Worm (Caenorhabditis elegans) whole organism, mixed stage, embryonic: ENCODE results near the gene F47G9.6.

Experiments
- M03D4.4 ChIP-seq: sonication (generic microtip); optimal IDR thresholded peaks from 2 replicates; lab custom pipeline; 2017; ENCODE audit warnings: mild to moderate bottlenecking, missing genetic modification characterization, missing compliant biosample characterization
- bed-3 ChIP-seq: fragments of 200-800 bp; sonication (Bioruptor generic); optimal IDR thresholded peaks from 3 replicates; lab custom pipeline; 2018; ENCODE audit warnings: mild to moderate bottlenecking, missing genetic modification characterization, moderate library complexity, missing compliant biosample characterization
- blmp-1 ChIP-seq: fragments of 150-350 bp; optimal IDR thresholded peaks from 2 replicates; lab custom pipeline; 2014; ENCODE audit warnings: missing biosample characterization, missing genetic modification characterization
- ceh-39 ChIP-seq: fragments of 150-350 bp; optimal IDR thresholded peaks from 2 replicates; lab custom pipeline; 2014; ENCODE audit warnings: missing biosample characterization, missing genetic modification characterization
- ceh-43 ChIP-seq: fragments of 200-800 bp; sonication (Bioruptor generic); optimal IDR thresholded peaks from 2 replicates; lab custom pipeline; 2018; ENCODE audit warnings: mild to moderate bottlenecking, missing genetic modification characterization, moderate library complexity, missing compliant biosample characterization
- ceh-83 ChIP-seq: fragments of 200-800 bp; sonication (Bioruptor generic); optimal IDR thresholded peaks from 2 replicates; lab custom pipeline; 2018; ENCODE audit warnings: mild to moderate bottlenecking, missing genetic modification characterization, missing compliant biosample characterization
- ces-1 ChIP-seq: fragments of 150-350 bp; optimal IDR thresholded peaks from 2 replicates; lab custom pipeline; 2014; ENCODE audit warnings: missing biosample characterization, missing genetic modification reagents, missing genetic modification characterization
- cnd-1 ChIP-seq: fragments of 200-800 bp; sonication (Bioruptor generic); optimal IDR thresholded peaks from 2 replicates; lab custom pipeline; 2018; ENCODE audit warnings: mild to moderate bottlenecking, missing genetic modification characterization, missing compliant biosample characterization
- drap-1 ChIP-seq: fragments of 200-800 bp; sonication (Bioruptor generic); optimal IDR thresholded peaks from 3 replicates; lab custom pipeline; 2018; ENCODE audit warnings: mild to moderate bottlenecking, missing genetic modification characterization, missing compliant biosample characterization
- elt-1 ChIP-seq: sonication (generic microtip); optimal IDR thresholded peaks from 2 replicates; lab custom pipeline; 2017; ENCODE audit warnings: missing genetic modification characterization, mild to moderate bottlenecking, missing compliant biosample characterization, antibody characterized with exemption, moderate library complexity, borderline replicate concordance; ENCODE audit not compliant: insufficient read depth
- elt-3 ChIP-seq: fragments of 150-350 bp; optimal IDR thresholded peaks from 2 replicates; lab custom pipeline; 2014; ENCODE audit warnings: missing biosample characterization, missing genetic modification characterization
- ham-2 ChIP-seq: fragments of 200-800 bp; sonication (Bioruptor generic); optimal IDR thresholded peaks from 2 replicates; lab custom pipeline; 2018; ENCODE audit warnings: mild to moderate bottlenecking, missing genetic modification characterization, missing compliant biosample characterization
- lin-13 ChIP-seq: fragments of 150-350 bp; optimal IDR thresholded peaks from 2 replicates; lab custom pipeline; 2014; ENCODE audit warnings: missing biosample characterization, missing genetic modification characterization
- lin-32 ChIP-seq: fragments of 200-800 bp; sonication (Bioruptor generic); optimal IDR thresholded peaks from 2 replicates; lab custom pipeline; 2018; ENCODE audit warnings: mild to moderate bottlenecking, missing genetic modification characterization, missing compliant biosample characterization
- lsy-2 ChIP-seq: fragments of 150-350 bp; optimal IDR thresholded peaks from 2 replicates; lab custom pipeline; 2014; ENCODE audit warnings: missing biosample characterization, missing genetic modification characterization
- mls-2 ChIP-seq: sonication (generic microtip); optimal IDR thresholded peaks from 2 replicates; lab custom pipeline; 2016; ENCODE audit warnings: mild to moderate bottlenecking, missing genetic modification characterization, moderate library complexity, missing compliant biosample characterization
- nhr-12 ChIP-seq: fragments of 150-350 bp; optimal IDR thresholded peaks from 2 replicates; lab custom pipeline; 2014; ENCODE audit warnings: missing biosample characterization, missing genetic modification characterization
- nhr-2 ChIP-seq: fragments of 150-350 bp; optimal IDR thresholded peaks from 2 replicates; lab custom pipeline; 2014; ENCODE audit warnings: missing biosample characterization, missing genetic modification characterization
- nhr-237 ChIP-seq: fragments of 150-350 bp; optimal IDR thresholded peaks from 2 replicates; lab custom pipeline; 2014; ENCODE audit warnings: missing biosample characterization, missing genetic modification characterization
- nhr-76 ChIP-seq: sonication (generic microtip); optimal IDR thresholded peaks from 2 replicates; lab custom pipeline; 2017; ENCODE audit warnings: missing biosample characterization, missing genetic modification characterization
- sem-2 ChIP-seq: fragments of 200-800 bp; sonication (Bioruptor generic); optimal IDR thresholded peaks from 2 replicates; lab custom pipeline; 2018; ENCODE audit warnings: mild to moderate bottlenecking, missing genetic modification characterization, missing compliant biosample characterization
- snpc-4 ChIP-seq: fragments of 150-350 bp; optimal IDR thresholded peaks from 2 replicates; lab custom pipeline; 2014; ENCODE audit warnings: missing biosample characterization, missing genetic modification characterization
- sptf-1 ChIP-seq: sonication (generic microtip); optimal IDR thresholded peaks from 2 replicates; lab custom pipeline; 2017; ENCODE audit warnings: mild to moderate bottlenecking, missing genetic modification characterization, moderate library complexity, missing compliant biosample characterization
- tbx-8 ChIP-seq: fragments of 200-800 bp; sonication (Bioruptor generic); optimal IDR thresholded peaks from 2 replicates; lab custom pipeline; 2018; ENCODE audit warnings: mild to moderate bottlenecking, missing genetic modification characterization, moderate library complexity, missing compliant biosample characterization
- unc-120 ChIP-seq: sonication (generic microtip); optimal IDR thresholded peaks from 2 replicates; lab custom pipeline; 2017; ENCODE audit warnings: missing genetic modification characterization, missing compliant biosample characterization; ENCODE audit not compliant: poor library complexity, severe bottlenecking
- unc-39 ChIP-seq: fragments of 150-350 bp; optimal IDR thresholded peaks from 2 replicates; lab custom pipeline; 2014; ENCODE audit warnings: missing biosample characterization, missing genetic modification characterization
- unc-62 ChIP-seq: fragments of 150-350 bp; optimal IDR thresholded peaks from 2 replicates; lab custom pipeline; 2014; ENCODE audit warnings: missing biosample characterization, missing genetic modification reagents, missing genetic modification characterization
- zip-8 ChIP-seq: fragments of 150-350 bp; optimal IDR thresholded peaks from 2 replicates; lab custom pipeline; 2014; ENCODE audit warnings: missing biosample characterization, missing genetic modification characterization
- ztf-11 ChIP-seq: fragments of 150-350 bp; optimal IDR thresholded peaks from 2 replicates; lab custom pipeline; 2014; ENCODE audit warnings: missing biosample characterization, missing genetic modification characterization

The F47G9.6 gene

ce11 chrV:11363575-11363974 is 34.4 kb downstream of the F47G9.6 start:
- TF ChIP-seq ceh-83 (no peak), elt-1 (tag; lab: Kevin White, UChicago) (no peak), lin-32 (GFP tag; lab: Kevin White, UChicago) (no peak), tbx-8 (GFP tag; lab: Kevin White, UChicago) (no peak), unc-39 (tag; lab: Kevin White, UChicago) (no peak), sptf-1 (tag; lab: Kevin White, UChicago) (no peak), lsy-2 (tag; lab: Kevin White, UChicago) (no peak), ceh-39 (tag; lab: Kevin White, UChicago) (no peak), bed-3 (GFP tag; lab: Kevin White, UChicago) (no peak), drap-1 (GFP tag; lab: Kevin White, UChicago) (no peak), nhr-2 (tag; lab: Kevin White, UChicago) (no peak), mls-2 (tag; lab: Kevin White, UChicago) (no peak), unc-62 (GFP tag; lab: Kevin White, UChicago) (no peak), nhr-237 (no peak), ham-2 (GFP tag; lab: Kevin White, UChicago) (no peak), ztf-11 (tag; lab: Kevin White, UChicago) (no peak), snpc-4 (tag; lab: Kevin White, UChicago) (no peak)

- TF ChIP-seq zip-8 (tag; lab: Kevin White, UChicago) (no peak), sptf-1 (tag; lab: Kevin White, UChicago) (no peak), blmp-1 (tag; lab: Kevin White, UChicago) (no peak), ceh-83 (no peak), ces-1 (no peak), ham-2 (GFP tag; lab: Kevin White, UChicago) (no peak), sem-2 (GFP tag; lab: Kevin White, UChicago) (no peak), ceh-39 (tag; lab: Kevin White, UChicago) (no peak), M03D4.4 (tag; lab: Kevin White, UChicago) (no peak), nhr-12 (tag; lab: Kevin White, UChicago) (no peak), nhr-76 (tag; lab: Kevin White, UChicago) (no peak), ztf-11 (tag; lab: Kevin White, UChicago) (no peak), lin-13 (tag; lab: Kevin White, UChicago) (no peak), tbx-8 (GFP tag; lab: Kevin White, UChicago) (no peak), elt-3 (no peak), elt-1 (tag; lab: Kevin White, UChicago) (no peak), drap-1 (GFP tag; lab: Kevin White, UChicago) (no peak), lin-32 (GFP tag; lab: Kevin White, UChicago) (no peak), nhr-237 (no peak)
- TF ChIP-seq, all 35 proteins: peak for 0
Observed at ce11 chrV:11366129-11366528, 36.9 kb downstream of the F47G9.6 start, which contains the start of gene dop-5. Gene dop-5 (minus strand): TSS chrV:11366229.

ce11 chrV:11372284-11372878 is 43.2 kb downstream of the F47G9.6 start:
- TF ChIP-seq nhr-2 (tag; lab: Kevin White, UChicago) = no peak
- no peak for TF ChIP-seq unc-39 (tag; lab: Kevin White, UChicago)
- no peak for TF ChIP-seq drap-1 (GFP tag; lab: Kevin White, UChicago)
- no peak for TF ChIP-seq cnd-1
- peak; percentile 73 for TF ChIP-seq ces-1
- no peak for TF ChIP-seq unc-62 (GFP tag; lab: Kevin White, UChicago)
- TF ChIP-seq blmp-1 (tag; lab: Kevin White, UChicago) = no peak

- TF ChIP-seq ceh-43 (no peak), blmp-1 (tag; lab: Kevin White, UChicago) (no peak), sem-2 (GFP tag; lab: Kevin White, UChicago) (no peak), unc-120 (tag; lab: Kevin White, UChicago) (no peak), M03D4.4 (tag; lab: Kevin White, UChicago) (no peak), nhr-2 (tag; lab: Kevin White, UChicago) (no peak), lin-32 (GFP tag; lab: Kevin White, UChicago) (no peak), zip-8 (tag; lab: Kevin White, UChicago) (peak; percentile 92)
Observed at ce11 chrV:11373918-11374317, 44.7 kb downstream of the F47G9.6 start.
